Fruit fly (Drosophila melanogaster): ENCODE data around the gene kst.
A peak's percentile ranks its signal among the peaks of the same experiment; 100 is the strongest.

kst gene

DNA sequence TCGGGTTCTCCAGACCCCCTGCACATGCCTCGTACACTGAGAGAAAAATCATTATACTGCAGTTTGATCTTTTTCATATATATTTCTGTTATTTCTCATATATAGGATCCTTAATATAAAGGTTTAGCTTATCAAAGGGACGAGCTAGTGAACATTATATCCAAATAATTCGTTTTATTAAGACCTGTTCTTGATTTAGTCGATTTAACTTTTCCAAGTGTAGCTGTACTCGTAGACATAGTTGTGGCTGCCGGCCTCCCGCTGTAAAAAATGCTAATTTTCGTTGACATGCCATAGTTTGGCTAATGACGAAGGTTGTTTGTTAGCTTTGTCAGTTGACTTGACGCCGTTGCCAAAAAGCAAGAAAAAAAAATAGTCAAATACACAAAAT is 45.8 kb downstream of the kst start (continued):
- TF ChIP-seq CG17385 (GFP tag; optimal IDR thresholded peaks at IDR 0.05) = peak; percentile 82
- peak; percentile 62 for TF ChIP-seq Nf-YC (tag; optimal IDR thresholded peaks at IDR 0.05)
- TF ChIP-seq cg (GFP tag; optimal IDR thresholded peaks at IDR 0.05) = no peak
- TF ChIP-seq CoRest (tag; optimal IDR thresholded peaks at IDR 0.05) = peak; percentile 89
- TF ChIP-seq CG43689 (GFP tag; IDR thresholded peaks at IDR 0.05) = peak; percentile 69
- TF ChIP-seq CG1024 (GFP tag; IDR thresholded peaks at IDR 0.05) = peak; percentile 40
- TF ChIP-seq CG3838 (GFP tag; optimal IDR thresholded peaks at IDR 0.05) = peak; percentile 24
- TF ChIP-seq dpn (GFP tag; optimal IDR thresholded peaks at IDR 0.05) = peak; percentile 76 to 80
- TF ChIP-seq Hey (tag; optimal IDR thresholded peaks at IDR 0.05) = no peak
- peak; percentile 58 for TF ChIP-seq kay (GFP tag; optimal IDR thresholded peaks at IDR 0.05)
- TF ChIP-seq CG1647 (GFP tag; optimal IDR thresholded peaks at IDR 0.05) = peak; percentile 79
- TF ChIP-seq CG17359 (tag; optimal IDR thresholded peaks at IDR 0.05) = peak; percentile 87
- peak; percentile 86 for TF ChIP-seq CG15696 (tag; optimal IDR thresholded peaks at IDR 0.05)
- peak; percentile 78 for TF ChIP-seq CG16815 (GFP tag; optimal IDR thresholded peaks at IDR 0.05)
- no peak for TF ChIP-seq HLH4C (GFP tag; IDR thresholded peaks at IDR 0.05; ENCODE audit: partially characterized antibody)
- TF ChIP-seq unc-4 (GFP tag; IDR thresholded peaks at IDR 0.05; ENCODE audit: partially characterized antibody) = no peak
- peak; percentile 70 for TF ChIP-seq CG12071 (GFP tag; optimal IDR thresholded peaks at IDR 0.05)
- peak; percentile 79 for TF ChIP-seq CG15601 (tag; optimal IDR thresholded peaks at IDR 0.05)
- TF ChIP-seq sens (GFP tag) = peak; percentile 97
- peak; percentile 89 for TF ChIP-seq Oli (tag; optimal IDR thresholded peaks at IDR 0.05)
- no peak for TF ChIP-seq hth (optimal IDR thresholded peaks at IDR 0.05)
- TF ChIP-seq CG7839 (tag; optimal IDR thresholded peaks at IDR 0.05) = peak; percentile 92
- TF ChIP-seq Antp (GFP tag; optimal IDR thresholded peaks at IDR 0.05) = peak; percentile 56
- TF ChIP-seq NFAT (GFP tag; IDR thresholded peaks at IDR 0.05) = peak; percentile 79
- no peak; the same call in 2 of the 3 replicates for TF ChIP-seq sr (GFP tag; IDR thresholded peaks at IDR 0.05)
- TF ChIP-seq CG17912 (GFP tag; optimal IDR thresholded peaks at IDR 0.05) = no peak
- peak; percentile 83 for TF ChIP-seq ken (GFP tag; IDR thresholded peaks at IDR 0.05)
- TF ChIP-seq row (GFP tag; IDR thresholded peaks at IDR 0.05) = peak; percentile 89
- no peak for TF ChIP-seq CG8478 (optimal IDR thresholded peaks at IDR 0.05)
- TF ChIP-seq Hsf (GFP tag; optimal IDR thresholded peaks at IDR 0.05) = peak; percentile 83
- TF ChIP-seq CG10274 (GFP tag; optimal IDR thresholded peaks at IDR 0.05) = peak; percentile 63
- peak; percentile 5 for TF ChIP-seq p53 (GFP tag; optimal IDR thresholded peaks at IDR 0.05)
- peak; percentile 46 for TF ChIP-seq exex (tag; optimal IDR thresholded peaks at IDR 0.05)
- TF ChIP-seq trem (tag; optimal IDR thresholded peaks at IDR 0.05) = peak; percentile 73
- peak; percentile 92 for TF ChIP-seq zen (tag; optimal IDR thresholded peaks at IDR 0.05)
- peak; percentile 85 for TF ChIP-seq gro (GFP tag; optimal IDR thresholded peaks at IDR 0.05)
- TF ChIP-seq esg (GFP tag; conservative IDR thresholded peaks at IDR 0.05) = peak; percentile 80
- peak; percentile 89 for TF ChIP-seq phol (tag; optimal IDR thresholded peaks at IDR 0.05)
- peak; percentile 86 for TF ChIP-seq H15 (GFP tag; IDR thresholded peaks at IDR 0.05)
- TF ChIP-seq Mad (GFP tag; optimal IDR thresholded peaks at IDR 0.05) = peak; percentile 76
- TF ChIP-seq pan (optimal IDR thresholded peaks at IDR 0.05) = no peak
- peak in 1 of 2 experiments; percentile 89 for TF ChIP-seq pan (GFP tag; optimal IDR thresholded peaks at IDR 0.05 in 1 of 2, IDR thresholded peaks at IDR 0.05 in 1 of 2)
- peak; percentile 84 for TF ChIP-seq ind (GFP tag; optimal IDR thresholded peaks at IDR 0.05)
- no peak for TF ChIP-seq CG42726 (GFP tag; IDR thresholded peaks at IDR 0.05; ENCODE audit: partially characterized antibody)
- TF ChIP-seq CG4282 (GFP tag; optimal IDR thresholded peaks at IDR 0.05) = no peak
- no peak; the same call in 1 of the 2 replicates for TF ChIP-seq CG4360 (GFP tag; IDR thresholded peaks at IDR 0.05)
- no peak for TF ChIP-seq Dref (GFP tag; IDR thresholded peaks at IDR 0.05)
- TF ChIP-seq nerfin-1 (tag; optimal IDR thresholded peaks at IDR 0.05) = peak; percentile 74
- TF ChIP-seq sim (GFP tag; IDR thresholded peaks at IDR 0.05) = peak; percentile 75; the same call in 1 of the 2 replicates
- no peak for TF ChIP-seq jigr1 (GFP tag; IDR thresholded peaks at IDR 0.05)
- peak; percentile 87 for TF ChIP-seq otp (GFP tag; IDR thresholded peaks at IDR 0.05)
- TF ChIP-seq CG7786 (GFP tag; optimal IDR thresholded peaks at IDR 0.05) = peak; percentile 51
